Worm (Caenorhabditis elegans) whole organism, L4 larva: Measurements from ENCODE around the gene clec-4.
A peak's percentile ranks its signal among the peaks of the same experiment; 100 is the strongest.

Source experiments
- F44E2.7 ChIP-seq: fragments of 200-800 bp; sonication (Bioruptor generic); IDR thresholded peaks from 2 replicates; pipeline ENCODE4 v2.1.2; 2022; ENCODE audit warnings: missing genetic modification characterization, missing compliant biosample characterization
- T26A8.4 ChIP-seq: fragments of 200-800 bp; sonication (Bioruptor generic); IDR thresholded peaks from 2 replicates; pipeline ENCODE4 v1.3.6; 2022; ENCODE audit warnings: missing genetic modification characterization, missing compliant biosample characterization
- Y48G9A.11 ChIP-seq: fragments of 200-800 bp; sonication (Bioruptor generic); IDR thresholded peaks from 2 replicates; pipeline ENCODE4 v1.3.6; 2022; ENCODE audit warnings: missing genetic modification reagents, missing genetic modification characterization, missing compliant biosample characterization
- Y5F2A.4 ChIP-seq: fragments of 200-800 bp; sonication (Bioruptor generic); optimal IDR thresholded peaks from 2 replicates; lab custom pipeline; 2018; ENCODE audit warnings: mild to moderate bottlenecking, missing genetic modification characterization, missing compliant biosample characterization
- aha-1 ChIP-seq: fragments of 150-350 bp; peaks from one replicate; lab custom pipeline; 2014; ENCODE audit warnings: missing biosample characterization, missing genetic modification characterization
- aly-2 ChIP-seq: sonication (generic microtip); optimal IDR thresholded peaks from 2 replicates; lab custom pipeline; 2018; ENCODE audit warnings: missing biosample characterization, missing genetic modification characterization
- arid-1 ChIP-seq: fragments of 200-800 bp; sonication (Bioruptor generic); conservative IDR thresholded peaks from 2 replicates; pipeline ENCODE4 v1.3.6; 2022; ENCODE audit warnings: missing genetic modification reagents, missing genetic modification characterization, missing compliant biosample characterization
- ceh-28 ChIP-seq: fragments of 150-350 bp; optimal IDR thresholded peaks from 2 replicates; lab custom pipeline; 2014; ENCODE audit warnings: missing biosample characterization, missing genetic modification reagents, missing genetic modification characterization
- ceh-44 ChIP-seq: fragments of 200-800 bp; sonication (Bioruptor generic); IDR thresholded peaks from 2 replicates; pipeline ENCODE4 v1.3.6; 2022; ENCODE audit warnings: missing genetic modification reagents, missing genetic modification characterization, missing compliant biosample characterization
- ceh-82 ChIP-seq: sonication (generic microtip); optimal IDR thresholded peaks from 2 replicates; lab custom pipeline; 2017; ENCODE audit warnings: missing biosample characterization, missing genetic modification characterization
- cey-2 ChIP-seq: sonication (generic microtip); optimal IDR thresholded peaks from 3 replicates; lab custom pipeline; 2017; ENCODE audit warnings: missing genetic modification characterization, mild to moderate bottlenecking, missing compliant biosample characterization, antibody characterized with exemption, borderline replicate concordance; ENCODE audit not compliant: insufficient read depth
- daf-12 ChIP-seq: fragments of 150-350 bp; optimal IDR thresholded peaks from 2 replicates; lab custom pipeline; 2014; ENCODE audit warnings: missing biosample characterization, missing genetic modification reagents, missing genetic modification characterization
- daf-16 ChIP-seq, 3 experiments: sonication (generic microtip); optimal IDR thresholded peaks; 2 replicates each; lab custom pipeline; 2016 to 2017; ENCODE audit warnings: missing genetic modification characterization in 3 of 3, missing genetic modification reagents in 3 of 3, mild to moderate bottlenecking in 2 of 3, missing compliant biosample characterization in 2 of 3, missing biosample characterization in 1 of 3, moderate library complexity in 1 of 3
- daf-8 ChIP-seq: fragments of 200-800 bp; sonication (Bioruptor generic); IDR thresholded peaks from 2 replicates; pipeline ENCODE4 v1.3.6; 2022; ENCODE audit warnings: missing genetic modification characterization, missing compliant biosample characterization
- dpl-1 ChIP-seq: fragments of 150-350 bp; optimal IDR thresholded peaks from 2 replicates; lab custom pipeline; 2014; ENCODE audit warnings: missing biosample characterization, missing genetic modification reagents, missing genetic modification characterization
- duxl-1 ChIP-seq: sonication (generic microtip); optimal IDR thresholded peaks from 2 replicates; lab custom pipeline; 2016; ENCODE audit warnings: mild to moderate bottlenecking, missing genetic modification characterization, moderate library complexity, missing compliant biosample characterization; ENCODE audit not compliant: poor library complexity
- dve-1 ChIP-seq: sonication (generic microtip); optimal IDR thresholded peaks from 2 replicates; lab custom pipeline; 2017; ENCODE audit warnings: antibody characterized with exemption, mild to moderate bottlenecking, missing genetic modification characterization, missing compliant biosample characterization; ENCODE audit not compliant: insufficient read depth
- egl-27 ChIP-seq: sonication (generic microtip); optimal IDR thresholded peaks from 3 replicates; lab custom pipeline; 2017; ENCODE audit warnings: missing biosample characterization, missing genetic modification reagents, missing genetic modification characterization
- fkh-10 ChIP-seq: fragments of 150-350 bp; optimal IDR thresholded peaks from 2 replicates; lab custom pipeline; 2014; ENCODE audit warnings: missing biosample characterization, missing genetic modification reagents, missing genetic modification characterization
- hif-1 ChIP-seq, 2 experiments: sonication (generic microtip); optimal IDR thresholded peaks; 2 replicates each; lab custom pipeline; 2016 to 2017; ENCODE audit warnings: missing compliant biosample characterization in 2 of 2, missing genetic modification characterization in 2 of 2, missing genetic modification reagents in 2 of 2, missing genotype in 2 of 2, mild to moderate bottlenecking in 1 of 2
- hlh-11 ChIP-seq: fragments of 200-800 bp; sonication (Bioruptor generic); optimal IDR thresholded peaks from 2 replicates; lab custom pipeline; 2018; ENCODE audit warnings: mild to moderate bottlenecking, missing genetic modification characterization, missing compliant biosample characterization
- hlh-30 ChIP-seq: sonication (generic microtip); optimal IDR thresholded peaks from 2 replicates; lab custom pipeline; 2017; ENCODE audit warnings: antibody characterized with exemption, mild to moderate bottlenecking, missing genetic modification characterization, missing compliant biosample characterization; ENCODE audit not compliant: insufficient read depth
- hmg-1.1 ChIP-seq: fragments of 200-800 bp; sonication (Bioruptor generic); IDR thresholded peaks from 2 replicates; pipeline ENCODE4 v1.3.6; 2022; ENCODE audit warnings: missing genetic modification reagents, missing genetic modification characterization, missing compliant biosample characterization
- lim-7 ChIP-seq: fragments of 200-800 bp; sonication (Bioruptor generic); IDR thresholded peaks from 2 replicates; pipeline ENCODE4 v1.3.6; 2022; ENCODE audit warnings: missing genetic modification characterization, missing compliant biosample characterization
- lin-15B ChIP-seq: fragments of 150-350 bp; sonication (generic microtip); optimal IDR thresholded peaks from 3 replicates; lab custom pipeline; 2014; ENCODE audit warnings: missing biosample characterization, missing genetic modification characterization
- lin-29 ChIP-seq: fragments of 200-800 bp; sonication (Bioruptor generic); IDR thresholded peaks from 2 replicates; pipeline ENCODE4 v1.3.6; 2022; ENCODE audit warnings: missing genetic modification reagents, missing genetic modification characterization, missing compliant biosample characterization
- lsy-2 ChIP-seq, 2 experiments: fragments of 150-350 bp in 1 of 2; sonication (generic microtip) in 1 of 2; optimal IDR thresholded peaks; 2 replicates each; lab custom pipeline; 2014 to 2017; ENCODE audit warnings: missing biosample characterization in 2 of 2, missing genetic modification characterization in 2 of 2
- madf-9 ChIP-seq: fragments of 200-800 bp; sonication (Bioruptor generic); conservative IDR thresholded peaks from 2 replicates; pipeline ENCODE4 v1.3.6; 2022; ENCODE audit warnings: missing genetic modification reagents, missing genetic modification characterization, missing compliant biosample characterization
- nhr-102 ChIP-seq: sonication (generic microtip); optimal IDR thresholded peaks from 2 replicates; lab custom pipeline; 2016; ENCODE audit warnings: mild to moderate bottlenecking, missing genetic modification characterization, moderate library complexity, missing compliant biosample characterization
- nhr-111 ChIP-seq: fragments of 200-800 bp; sonication (Bioruptor generic); optimal IDR thresholded peaks from 2 replicates; lab custom pipeline; 2018; ENCODE audit warnings: mild to moderate bottlenecking, missing genetic modification characterization, missing compliant biosample characterization
- nhr-28 ChIP-seq: fragments of 150-350 bp; optimal IDR thresholded peaks from 2 replicates; lab custom pipeline; 2014; ENCODE audit warnings: missing biosample characterization, missing genetic modification characterization
- nhr-48 ChIP-seq: sonication (generic microtip); optimal IDR thresholded peaks from 2 replicates; lab custom pipeline; 2016; ENCODE audit warnings: mild to moderate bottlenecking, missing genetic modification characterization, missing compliant biosample characterization
- pqm-1 ChIP-seq: sonication (generic microtip); optimal IDR thresholded peaks from 2 replicates; lab custom pipeline; 2017; ENCODE audit warnings: missing biosample characterization, missing genetic modification characterization
- sdz-12 ChIP-seq: fragments of 200-800 bp; sonication (Bioruptor generic); optimal IDR thresholded peaks from 2 replicates; lab custom pipeline; 2018; ENCODE audit warnings: mild to moderate bottlenecking, missing genetic modification characterization, missing compliant biosample characterization
- tra-1 ChIP-seq: fragments of 200-800 bp; sonication (Bioruptor generic); IDR thresholded peaks from 2 replicates; pipeline ENCODE4 v1.3.6; 2022; ENCODE audit warnings: missing genetic modification reagents, missing genetic modification characterization, missing compliant biosample characterization
- unc-39 ChIP-seq: sonication (generic microtip); optimal IDR thresholded peaks from 2 replicates; lab custom pipeline; 2017; ENCODE audit warnings: missing biosample characterization, missing genetic modification characterization
- unc-62 ChIP-seq, 3 experiments: fragments of 150-350 bp in 1 of 3; sonication (generic microtip); optimal IDR thresholded peaks in 2 of 3; peaks in 1 of 3; 1 replicate in 1 of 3; 2 replicates in 2 of 3; lab custom pipeline; 2014 to 2017; ENCODE audit warnings: missing biosample characterization in 3 of 3, missing genetic modification characterization in 3 of 3, missing genetic modification reagents in 3 of 3, missing genotype in 1 of 3
- zfp-2 ChIP-seq: sonication (generic microtip); optimal IDR thresholded peaks from 2 replicates; lab custom pipeline; 2016; ENCODE audit warnings: mild to moderate bottlenecking, missing genetic modification characterization, missing compliant biosample characterization
- zip-11 ChIP-seq: fragments of 200-800 bp; sonication (Bioruptor generic); IDR thresholded peaks from 2 replicates; pipeline ENCODE4 v1.3.6; 2022; ENCODE audit warnings: missing genetic modification characterization, missing compliant biosample characterization
- zip-2 ChIP-seq: fragments of 150-350 bp; optimal IDR thresholded peaks from 2 replicates; lab custom pipeline; 2014; ENCODE audit warnings: missing biosample characterization, missing genetic modification characterization
- ztf-7 ChIP-seq: fragments of 150-350 bp; optimal IDR thresholded peaks from 2 replicates; lab custom pipeline; 2014; ENCODE audit warnings: missing biosample characterization, missing genetic modification characterization

Gene clec-4

DNA sequence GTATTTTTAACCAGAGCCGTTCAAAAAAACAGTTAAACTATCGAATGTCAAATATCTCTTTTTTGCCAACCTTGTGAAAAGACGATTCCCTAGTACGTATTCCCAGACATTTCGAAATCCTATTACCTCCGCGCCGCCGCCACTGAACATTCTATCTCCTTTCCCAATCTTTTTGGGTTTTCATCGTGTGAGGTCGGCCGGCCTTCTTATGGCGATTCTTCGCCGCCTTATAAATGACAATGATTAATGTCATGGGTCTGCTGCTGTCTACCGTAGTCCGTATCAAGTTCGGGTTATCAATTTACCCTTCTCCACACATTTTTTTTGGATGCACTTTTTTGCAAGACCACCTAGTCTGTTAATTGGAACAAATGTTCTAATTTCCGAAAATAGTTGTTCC is 31.3 kb downstream of the clec-4 start (continued):
- TF ChIP-seq Y48G9A.11 (GFP tag; lab: Robert Waterston, UW) (no peak), zip-11 (GFP tag; lab: Robert Waterston, UW) (no peak), nhr-28 (tag; lab: Kevin White, UChicago) (peak; percentile 47)

ce11 chrII:12547547-12547946 is 33.4 kb downstream of the clec-4 start, which contains the start of gene F49C5.16:
Gene F49C5.16 (plus strand): TSS chrII:12547847.
- TF ChIP-seq unc-62 (GFP tag; optimal IDR thresholded peaks at IDR 0.05 in 1 of 2; lab: Kevin White, UChicago): no peak
- TF ChIP-seq unc-62 (tag; optimal IDR thresholded peaks at IDR 0.05; lab: Kevin White, UChicago): no peak
- TF ChIP-seq aha-1 (tag; lab: Kevin White, UChicago): no peak
- TF ChIP-seq ceh-82 (tag; lab: Kevin White, UChicago): no peak
- TF ChIP-seq lsy-2 (tag; optimal IDR thresholded peaks at IDR 0.05; lab: Kevin White, UChicago): no peak
- no peak for TF ChIP-seq ceh-28 (tag; lab: Kevin White, UChicago)
- no peak for TF ChIP-seq aly-2 (tag; lab: Kevin White, UChicago)
- no peak for TF ChIP-seq unc-39 (tag; lab: Kevin White, UChicago)
- no peak for TF ChIP-seq daf-8 (GFP tag; lab: Robert Waterston, UW)
- TF ChIP-seq lin-15B (tag; lab: Kevin White, UChicago): no peak
- no peak for TF ChIP-seq F44E2.7 (GFP tag; lab: Robert Waterston, UW)
- no peak for TF ChIP-seq lim-7 (GFP tag; lab: Robert Waterston, UW)
- no peak for TF ChIP-seq hif-1 (tag; optimal IDR thresholded peaks at IDR 0.05; lab: Kevin White, UChicago)

DNA sequence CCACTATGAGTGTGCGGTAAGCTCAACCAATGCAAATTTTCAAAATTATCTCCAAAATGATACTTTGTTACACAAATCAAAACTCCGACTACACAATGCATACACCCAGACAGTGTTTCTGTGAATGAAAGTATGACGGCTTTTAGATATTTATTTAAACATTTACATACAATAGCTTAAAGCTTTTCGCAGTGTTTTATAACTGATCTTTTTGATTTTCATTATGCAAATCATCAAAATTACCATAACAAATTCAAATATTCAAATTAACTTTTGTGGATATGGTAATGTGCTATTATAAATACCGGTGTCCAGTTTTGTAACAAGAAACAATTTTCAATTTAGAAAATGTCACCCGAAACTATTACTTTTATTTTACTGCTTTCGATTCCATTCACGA is 34.5 kb downstream of the clec-4 start, which contains the start of the genes F49C5.5 and F49C5.10:
Gene F49C5.5, minus strand, starts transcription at position 101 of the 400 bp plus-strand sequence.
Gene F49C5.10, plus strand, starts transcription at position 344 of the 400 bp plus-strand sequence.
- no peak for TF ChIP-seq hlh-30
- no peak for TF ChIP-seq cey-2 (tag; lab: Kevin White, UChicago)
- no peak for TF ChIP-seq fkh-10 (GFP tag; lab: Kevin White, UChicago)
- TF ChIP-seq daf-16 (GFP tag; optimal IDR thresholded peaks at IDR 0.05; lab: Kevin White, UChicago): no peak
- no peak for TF ChIP-seq daf-16 (tag; optimal IDR thresholded peaks at IDR 0.05; lab: Kevin White, UChicago)
- TF ChIP-seq hlh-11 (tag; lab: Kevin White, UChicago): no peak
- TF ChIP-seq egl-27: no peak
- no peak for TF ChIP-seq zip-2
- TF ChIP-seq hmg-1.1: no peak
- no peak for TF ChIP-seq F44E2.7 (GFP tag; lab: Robert Waterston, UW)
- no peak for TF ChIP-seq zfp-2 (tag; lab: Kevin White, UChicago)
- no peak for TF ChIP-seq nhr-48 (tag; lab: Kevin White, UChicago)
- no peak for TF ChIP-seq ceh-44
- TF ChIP-seq, all 104 proteins: peak for 0

DNA sequence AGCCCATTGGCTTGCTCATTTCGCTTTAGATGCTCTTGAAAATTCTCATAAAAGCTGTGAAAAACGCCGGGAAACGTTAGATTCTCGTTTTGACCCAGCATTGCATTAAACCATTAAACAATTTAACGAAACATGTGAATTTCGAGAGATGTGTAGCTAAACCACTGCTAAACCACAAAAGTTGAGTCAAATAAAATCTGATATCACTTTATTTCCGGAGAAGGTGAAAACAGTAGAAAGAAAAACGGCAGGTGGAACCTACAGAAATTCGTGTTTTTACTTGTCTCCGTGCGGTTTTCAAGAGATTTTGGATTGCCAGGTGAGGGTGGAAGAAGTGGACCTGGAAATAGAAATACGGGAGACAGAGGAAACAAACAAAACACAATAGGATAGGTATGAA is 36.4 kb downstream of the clec-4 start, which contains the start of gene F49C5.9:
Gene F49C5.9, minus strand, starts transcription at position 101 of the 400 bp plus-strand sequence.
- no peak for TF ChIP-seq nhr-111 (GFP tag; lab: Kevin White, UChicago)
- TF ChIP-seq dve-1 (tag; lab: Kevin White, UChicago): no peak
- TF ChIP-seq Y5F2A.4 (GFP tag; lab: Kevin White, UChicago): no peak
- TF ChIP-seq pqm-1 (tag; lab: Kevin White, UChicago): no peak
- TF ChIP-seq, all 104 proteins: peak for 0

DNA sequence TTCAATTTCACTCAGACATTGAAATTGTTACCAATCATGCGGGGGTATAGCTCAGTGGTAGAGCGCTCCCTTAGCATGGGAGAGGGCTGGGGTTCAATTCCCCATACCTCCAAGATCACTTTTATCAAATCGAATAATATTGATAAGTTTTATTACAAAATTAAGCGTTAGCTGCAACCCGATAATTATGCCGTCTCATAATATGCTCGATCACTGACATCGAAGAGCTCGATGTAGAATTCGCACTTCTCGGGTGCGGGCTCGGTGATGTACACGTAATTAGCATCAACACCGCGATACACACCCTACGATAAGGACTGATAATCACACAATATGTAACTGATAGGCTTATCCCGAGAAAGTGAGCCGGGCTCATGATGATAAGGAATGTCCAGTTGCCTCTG is 38.3 kb downstream of the clec-4 start:
- no peak for TF ChIP-seq daf-12 (tag; lab: Kevin White, UChicago)
- TF ChIP-seq T26A8.4 (GFP tag; lab: Robert Waterston, UW): no peak
- TF ChIP-seq nhr-102 (tag; lab: Kevin White, UChicago): peak; percentile 58
- TF ChIP-seq pqm-1 (tag; lab: Kevin White, UChicago): no peak
- TF ChIP-seq nhr-28 (tag; lab: Kevin White, UChicago): no peak
- no peak for TF ChIP-seq sdz-12
- TF ChIP-seq tra-1 (GFP tag; lab: Robert Waterston, UW): peak; percentile 60; the same call in 1 of the 2 replicates
- 0 out of 2 replicates have a peak, but pooled peaks have one; percentile 36 for TF ChIP-seq madf-9 (GFP tag; lab: Robert Waterston, UW)
- peak; percentile 3 for TF ChIP-seq hlh-11 (tag; lab: Kevin White, UChicago)
- TF ChIP-seq zip-11 (GFP tag; lab: Robert Waterston, UW): no peak
- no peak for TF ChIP-seq hmg-1.1
- TF ChIP-seq arid-1 (GFP tag; lab: Robert Waterston, UW): 0 out of 2 replicates have a peak, but pooled peaks have one; percentile 40
- no peak for TF ChIP-seq duxl-1 (tag; lab: Kevin White, UChicago)
- no peak for TF ChIP-seq cey-2 (tag; lab: Kevin White, UChicago)
- no peak for TF ChIP-seq lin-29
- TF ChIP-seq lim-7 (GFP tag; lab: Robert Waterston, UW): peak; percentile 74
- no peak for TF ChIP-seq ztf-7 (tag; lab: Kevin White, UChicago)
- TF ChIP-seq dpl-1: no peak
